Fruit fly (Drosophila melanogaster) whole organism, pupa: Measurements from ENCODE around the gene CG6610.

ENCODE experiments used
- CG10348 ChIP-seq: fragments of 200-800 bp; sonication (Bioruptor generic); IDR thresholded peaks from 2 replicates; pipeline ENCODE4 v1.3.6; 2022; ENCODE audit warnings: missing biosample characterization, missing genetic modification characterization
- CG12605 ChIP-seq: fragments of 200-800 bp; sonication (Bioruptor generic); IDR thresholded peaks from 2 replicates; pipeline ENCODE4 v1.3.6; 2022; ENCODE audit warnings: missing biosample characterization, missing genetic modification characterization
- CG13204 ChIP-seq: fragments of 200-800 bp; sonication (Bioruptor generic); optimal IDR thresholded peaks from 2 replicates; lab custom pipeline; 2018; ENCODE audit warnings: missing biosample characterization, mild to moderate bottlenecking, missing genetic modification characterization, moderate library complexity
- CG14655 ChIP-seq: fragments of 200-800 bp; sonication (Bioruptor generic); optimal IDR thresholded peaks from 3 replicates; lab custom pipeline; 2017; ENCODE audit warnings: mild to moderate bottlenecking, missing biosample characterization, missing genetic modification reagents, missing genetic modification characterization
- CG15710 ChIP-seq: fragments of 200-800 bp; sonication (Bioruptor generic); optimal IDR thresholded peaks from 2 replicates; lab custom pipeline; 2018; ENCODE audit warnings: missing biosample characterization, mild to moderate bottlenecking, missing genetic modification characterization, moderate library complexity
- CG17806 ChIP-seq: fragments of 200-800 bp; sonication (Bioruptor generic); optimal IDR thresholded peaks from 2 replicates; lab custom pipeline; 2018; ENCODE audit warnings: missing biosample characterization, mild to moderate bottlenecking, missing genetic modification characterization, moderate library complexity
- CG32121 ChIP-seq: fragments of 200-800 bp; sonication (Bioruptor generic); IDR thresholded peaks from 2 replicates; pipeline ENCODE4 v1.3.6; 2022; ENCODE audit warnings: missing biosample characterization, missing genetic modification characterization
- CG34367 ChIP-seq: fragments of 200-800 bp; sonication (Bioruptor generic); optimal IDR thresholded peaks from 2 replicates; lab custom pipeline; 2018; ENCODE audit warnings: missing biosample characterization, mild to moderate bottlenecking, missing genetic modification characterization
- CG4496 ChIP-seq: fragments of 200-800 bp; sonication (Bioruptor generic); IDR thresholded peaks from 3 replicates; pipeline ENCODE4 v1.3.6; 2022; ENCODE audit warnings: missing biosample characterization, missing genetic modification characterization
- CG8159 ChIP-seq: fragments of 200-800 bp; sonication (Bioruptor generic); optimal IDR thresholded peaks from 3 replicates; lab custom pipeline; 2018; ENCODE audit warnings: missing biosample characterization, mild to moderate bottlenecking, missing genetic modification characterization, moderate library complexity
- CG8301 ChIP-seq: fragments of 200-800 bp; sonication (Bioruptor generic); optimal IDR thresholded peaks from 2 replicates; lab custom pipeline; 2018; ENCODE audit warnings: missing biosample characterization, mild to moderate bottlenecking, missing genetic modification characterization
- CG9948 ChIP-seq: fragments of 200-800 bp; sonication (Bioruptor generic); optimal IDR thresholded peaks from 2 replicates; lab custom pipeline; 2018; ENCODE audit warnings: missing biosample characterization, mild to moderate bottlenecking, missing genetic modification characterization, moderate library complexity
- D1 ChIP-seq: fragments of 200-800 bp; sonication (Bioruptor generic); optimal IDR thresholded peaks from 2 replicates; lab custom pipeline; 2018; ENCODE audit warnings: missing biosample characterization, mild to moderate bottlenecking, missing genetic modification characterization, moderate library complexity
- EcR ChIP-seq: fragments of 200-800 bp; sonication (Bioruptor generic); optimal IDR thresholded peaks from 3 replicates; lab custom pipeline; 2019; ENCODE audit warnings: missing biosample characterization, missing genetic modification characterization, mild to moderate bottlenecking, moderate library complexity, missing genetic modification reagents
- Ets98B ChIP-seq: fragments of 200-800 bp; sonication (Bioruptor generic); IDR thresholded peaks from 2 replicates; pipeline ENCODE4 v1.3.6; 2022; ENCODE audit warnings: missing biosample characterization, missing genetic modification characterization
- Pif1A ChIP-seq: fragments of 200-800 bp; sonication (Bioruptor generic); optimal IDR thresholded peaks from 3 replicates; lab custom pipeline; 2016; ENCODE audit warnings: missing biosample characterization, missing genetic modification characterization
- Pif1B ChIP-seq: fragments of 200-800 bp; sonication (Bioruptor generic); optimal IDR thresholded peaks from 3 replicates; lab custom pipeline; 2016; ENCODE audit warnings: missing biosample characterization, missing genetic modification characterization
- Snoo ChIP-seq: fragments of 200-800 bp; sonication (Bioruptor generic); optimal IDR thresholded peaks from 3 replicates; lab custom pipeline; 2017; ENCODE audit warnings: missing biosample characterization, mild to moderate bottlenecking, missing genetic modification characterization, inconsistent platforms
- fd96Ca ChIP-seq: fragments of 200-800 bp; sonication (Bioruptor generic); IDR thresholded peaks from 3 replicates; pipeline ENCODE4 v1.3.6; 2022; ENCODE audit warnings: missing biosample characterization, missing genetic modification characterization
- gl ChIP-seq: fragments of 200-800 bp; sonication (Bioruptor generic); optimal IDR thresholded peaks from 2 replicates; lab custom pipeline; 2018; ENCODE audit warnings: missing biosample characterization, mild to moderate bottlenecking, missing genetic modification characterization
- rn ChIP-seq: fragments of 200-800 bp; sonication (Bioruptor generic); IDR thresholded peaks from 2 replicates; pipeline ENCODE4 v1.3.6; 2022; ENCODE audit warnings: missing biosample characterization, missing genetic modification characterization

The CG6610 gene

dm6 chr3L:6059062-6059708 is 16.2 kb upstream of the CG6610 start, which contains the start of gene CG6592:
Gene CG6592, plus strand, starts transcription at chr3L:6059658.
- TF ChIP-seq CG34367 (tag; lab: Kevin White, UChicago) (peak; percentile 52), CG15710 (tag; lab: Kevin White, UChicago) (no peak), fd96Ca (GFP tag; lab: Robert Waterston, UW) (no peak), Pif1B (GFP tag; lab: Kevin White, UChicago) (no peak), CG8301 (no peak), CG32121 (GFP tag; lab: Robert Waterston, UW) (no peak), CG14655 (no peak), Snoo (peak; percentile 13), gl (tag; lab: Kevin White, UChicago) (no peak), Ets98B (no peak), rn (no peak), CG13204 (no peak), Pif1A (no peak), CG12605 (no peak), CG8159 (tag; lab: Kevin White, UChicago) (peak; percentile 7), D1 (tag; lab: Kevin White, UChicago) (no peak), CG4496 (GFP tag; lab: Robert Waterston, UW) (0 out of 3 replicates have a peak, but pooled peaks have one; percentile 34), EcR (GFP tag; lab: Kevin White, UChicago) (no peak), CG17806 (no peak), CG9948 (tag; lab: Kevin White, UChicago) (no peak), CG10348 (GFP tag; lab: Robert Waterston, UW) (no peak)
- TF ChIP-seq, all 21 proteins: peak for 4

- no peak for TF ChIP-seq CG12605
- TF ChIP-seq gl (tag; lab: Kevin White, UChicago): no peak
- no peak for TF ChIP-seq CG4496 (GFP tag; lab: Robert Waterston, UW)
- no peak for TF ChIP-seq CG17806
- no peak for TF ChIP-seq Snoo
- TF ChIP-seq Ets98B: no peak
- no peak for TF ChIP-seq D1 (tag; lab: Kevin White, UChicago)
- TF ChIP-seq CG14655: no peak
- TF ChIP-seq CG34367 (tag; lab: Kevin White, UChicago): no peak
- TF ChIP-seq CG9948 (tag; lab: Kevin White, UChicago): no peak
Observed at dm6 chr3L:6062860-6063607, 12.3 kb upstream of the CG6610 start, which contains the start of gene CG10472. Gene CG10472, minus strand, starts transcription at chr3L:6062910.

DNA sequence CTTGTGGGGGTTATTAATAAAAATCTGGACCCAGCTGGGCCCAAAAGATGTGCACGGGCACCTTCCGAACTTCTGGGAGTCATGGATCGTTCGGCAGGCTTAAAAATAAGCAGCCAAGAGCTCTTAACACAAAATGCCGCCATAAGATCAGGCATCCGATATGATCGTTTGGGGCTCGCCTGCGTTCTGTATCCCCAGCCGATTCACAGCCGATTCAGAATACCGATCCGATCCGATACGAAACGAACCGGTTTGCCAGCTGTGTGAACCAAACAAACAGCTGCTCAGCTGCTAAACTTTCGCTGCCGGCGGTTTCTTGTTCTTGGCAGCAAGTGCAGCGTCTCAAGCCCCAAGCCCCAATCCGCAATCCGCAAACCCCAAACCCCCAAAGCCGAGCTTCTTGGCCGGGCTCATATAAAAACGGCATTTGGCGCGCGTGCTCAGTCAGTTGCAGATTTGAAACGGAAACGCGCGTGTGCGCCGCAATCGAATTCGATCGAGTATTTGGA is 9.4 kb upstream of the CG6610 start, which contains the start of gene CG42269:
TSS of gene CG42269 (plus strand) at position 416 of the 509 bp plus-strand sequence.
- TF ChIP-seq Snoo (peak; percentile 28), CG17806 (no peak), Pif1A (no peak), CG4496 (GFP tag; lab: Robert Waterston, UW) (peak; percentile 54), Ets98B (no peak), CG34367 (tag; lab: Kevin White, UChicago) (no peak), CG13204 (no peak)

dm6 chr3L:6068178-6068577 is 7.2 kb upstream of the CG6610 start:
- TF ChIP-seq CG14655 (no peak), CG15710 (tag; lab: Kevin White, UChicago) (no peak), fd96Ca (GFP tag; lab: Robert Waterston, UW) (0 out of 3 replicates have a peak, but pooled peaks have one; percentile 20), rn (no peak), EcR (GFP tag; lab: Kevin White, UChicago) (no peak)
- TF ChIP-seq, all 21 proteins: peak for 1

DNA sequence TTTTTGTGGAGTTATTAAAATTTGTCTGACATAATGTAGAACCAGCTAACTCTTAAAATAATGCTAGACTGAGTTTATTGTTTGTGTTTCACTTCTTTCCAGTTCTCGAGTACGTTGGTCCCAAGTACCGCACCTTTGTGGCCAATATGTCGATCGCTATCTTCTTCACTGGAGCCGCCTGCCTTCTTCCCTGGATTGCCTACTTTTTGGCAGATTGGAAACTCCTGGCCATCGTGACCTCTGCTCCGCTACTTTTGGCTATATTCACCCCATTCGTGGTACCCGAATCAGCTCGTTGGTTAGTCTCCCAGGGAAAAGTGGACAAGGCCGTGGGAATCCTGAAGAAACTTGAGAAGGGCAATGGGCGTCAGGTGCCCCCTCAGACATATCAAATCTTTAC is 5.2 kb upstream of the CG6610 start:
- TF ChIP-seq Pif1B (GFP tag; lab: Kevin White, UChicago): no peak
- TF ChIP-seq CG34367 (tag; lab: Kevin White, UChicago): no peak
- TF ChIP-seq CG17806: no peak
- TF ChIP-seq CG10348 (GFP tag; lab: Robert Waterston, UW): no peak
- no peak for TF ChIP-seq rn
- TF ChIP-seq CG14655: no peak
- no peak for TF ChIP-seq D1 (tag; lab: Kevin White, UChicago)
- TF ChIP-seq CG13204: no peak
- no peak for TF ChIP-seq Pif1A
- no peak for TF ChIP-seq Snoo
- TF ChIP-seq Ets98B: no peak
- TF ChIP-seq CG8301: no peak
- TF ChIP-seq CG4496 (GFP tag; lab: Robert Waterston, UW): no peak
- TF ChIP-seq EcR (GFP tag; lab: Kevin White, UChicago): no peak
- TF ChIP-seq CG15710 (tag; lab: Kevin White, UChicago): no peak
- TF ChIP-seq CG8159 (tag; lab: Kevin White, UChicago): no peak
- TF ChIP-seq gl (tag; lab: Kevin White, UChicago): no peak
- no peak for TF ChIP-seq fd96Ca (GFP tag; lab: Robert Waterston, UW)
- no peak for TF ChIP-seq CG12605
- no peak for TF ChIP-seq CG32121 (GFP tag; lab: Robert Waterston, UW)
